Fruit fly (Drosophila melanogaster) whole organism, embryonic: ENCODE results near the gene CG15814.

Source experiments
- Antp ChIP-seq: fragments of 200-800 bp; sonication (Bioruptor generic); optimal IDR thresholded peaks from 3 replicates; lab custom pipeline; 2016; ENCODE audit warnings: missing biosample characterization, missing genetic modification characterization
- Blimp-1 ChIP-seq: fragments of 200-800 bp; sonication (Bioruptor generic); optimal IDR thresholded peaks from 3 replicates; lab custom pipeline; 2018; ENCODE audit warnings: missing biosample characterization, missing genetic modification characterization, mild to moderate bottlenecking, moderate library complexity, missing genetic modification reagents
- CG10209 ChIP-seq: fragments of 200-800 bp; sonication (Bioruptor generic); optimal IDR thresholded peaks from 3 replicates; lab custom pipeline; 2017; ENCODE audit warnings: missing biosample characterization, mild to moderate bottlenecking, missing genetic modification characterization, missing genetic modification reagents
- CG10565 ChIP-seq: fragments of 200-800 bp; sonication (Bioruptor generic); optimal IDR thresholded peaks from 3 replicates; lab custom pipeline; 2016; ENCODE audit warnings: missing biosample characterization, mild to moderate bottlenecking, missing genetic modification characterization
- CG11560 ChIP-seq: fragments of 200-800 bp; sonication (Bioruptor generic); IDR thresholded peaks from 3 replicates; pipeline ENCODE4 v1.3.6; 2022; ENCODE audit warnings: missing biosample characterization, missing genetic modification characterization
- CG11695 ChIP-seq: fragments of 200-800 bp; sonication (Bioruptor generic); IDR thresholded peaks from 3 replicates; pipeline ENCODE4 v1.3.6; 2022; ENCODE audit warnings: missing biosample characterization, missing genetic modification characterization
- CG11696 ChIP-seq: fragments of 200-800 bp; sonication (Bioruptor generic); IDR thresholded peaks from 2 replicates; pipeline ENCODE4 v1.3.6; 2022; ENCODE audit warnings: missing biosample characterization, missing genetic modification characterization
- CG1233 ChIP-seq: fragments of 200-800 bp; sonication (Bioruptor generic); optimal IDR thresholded peaks from 4 replicates; lab custom pipeline; 2018; ENCODE audit warnings: missing biosample characterization, mild to moderate bottlenecking, missing genetic modification characterization
- CG14667 ChIP-seq: fragments of 200-800 bp; sonication (Bioruptor generic); IDR thresholded peaks from 2 replicates; pipeline ENCODE4 v1.3.6; 2022; ENCODE audit warnings: missing biosample characterization, missing genetic modification characterization
- CG14710 ChIP-seq: fragments of 200-800 bp; sonication (Bioruptor generic); optimal IDR thresholded peaks from 3 replicates; lab custom pipeline; 2019; ENCODE audit warnings: missing biosample characterization, mild to moderate bottlenecking, missing genetic modification characterization, moderate library complexity
- CG17802 ChIP-seq: fragments of 200-800 bp; sonication (Bioruptor generic); optimal IDR thresholded peaks from 2 replicates; lab custom pipeline; 2018; ENCODE audit warnings: missing biosample characterization, mild to moderate bottlenecking, missing genetic modification characterization, moderate library complexity
- CG17829 ChIP-seq: fragments of 200-800 bp; optimal IDR thresholded peaks from 2 replicates; lab custom pipeline; 2019; ENCODE audit warnings: missing biosample characterization, mild to moderate bottlenecking, missing genetic modification characterization, moderate library complexity
- CG18764 ChIP-seq: fragments of 200-800 bp; sonication (Bioruptor generic); optimal IDR thresholded peaks from 3 replicates; lab custom pipeline; 2016; ENCODE audit warnings: missing biosample characterization, missing genetic modification characterization
- CG2202 ChIP-seq: fragments of 200-800 bp; sonication (Bioruptor generic); optimal IDR thresholded peaks from 2 replicates; lab custom pipeline; 2018; ENCODE audit warnings: missing biosample characterization, mild to moderate bottlenecking, missing genetic modification characterization
- CG32532 ChIP-seq: fragments of 200-800 bp; sonication (Bioruptor generic); IDR thresholded peaks from 2 replicates; pipeline ENCODE4 v1.3.6; 2022; ENCODE audit warnings: missing biosample characterization, missing genetic modification characterization
- CG3281 ChIP-seq: fragments of 200-800 bp; sonication (Bioruptor generic); optimal IDR thresholded peaks from 3 replicates; lab custom pipeline; 2017; ENCODE audit warnings: missing biosample characterization, mild to moderate bottlenecking, missing genetic modification characterization
- CG33557 ChIP-seq: fragments of 200-800 bp; sonication (Bioruptor generic); optimal IDR thresholded peaks from 2 replicates; lab custom pipeline; 2019; ENCODE audit warnings: missing biosample characterization, mild to moderate bottlenecking, missing genetic modification characterization, moderate library complexity
- CG4328 ChIP-seq: fragments of 200-800 bp; sonication (Bioruptor generic); optimal IDR thresholded peaks from 3 replicates; lab custom pipeline; 2017; ENCODE audit warnings: missing biosample characterization, missing genetic modification reagents, missing genetic modification characterization
- CG4730 ChIP-seq: fragments of 200-800 bp; sonication (Bioruptor generic); IDR thresholded peaks from 2 replicates; pipeline ENCODE4 v1.3.6; 2022; ENCODE audit warnings: missing biosample characterization, missing genetic modification characterization
- CG8290 ChIP-seq, 3 experiments: fragments of 200-800 bp; sonication (Bioruptor generic); optimal IDR thresholded peaks; 2 replicates each; lab custom pipeline; 2016 to 2019; ENCODE audit warnings: missing biosample characterization in 3 of 3, missing genetic modification characterization in 3 of 3, mild to moderate bottlenecking in 2 of 3, moderate library complexity in 1 of 3
- D19A ChIP-seq: fragments of 200-800 bp; optimal IDR thresholded peaks from 3 replicates; lab custom pipeline; 2019; ENCODE audit warnings: missing biosample characterization, mild to moderate bottlenecking, missing genetic modification characterization, moderate library complexity
- Elba2 ChIP-seq: fragments of 200-800 bp; sonication (Bioruptor generic); optimal IDR thresholded peaks from 3 replicates; lab custom pipeline; 2016; ENCODE audit warnings: missing biosample characterization, missing genetic modification characterization
- HHEX ChIP-seq: fragments of 200-800 bp; sonication (Bioruptor generic); optimal IDR thresholded peaks from 3 replicates; lab custom pipeline; 2017; ENCODE audit warnings: missing biosample characterization, mild to moderate bottlenecking, missing genetic modification characterization, missing genetic modification reagents
- HmgD ChIP-seq: fragments of 200-800 bp; sonication (Bioruptor generic); optimal IDR thresholded peaks from 3 replicates; lab custom pipeline; 2016; ENCODE audit warnings: missing biosample characterization, missing genetic modification characterization
- Max ChIP-seq: fragments of 200-800 bp; sonication (Bioruptor generic); optimal IDR thresholded peaks from 2 replicates; lab custom pipeline; 2016; ENCODE audit warnings: missing biosample characterization, mild to moderate bottlenecking, missing genetic modification characterization
- Ptx1 ChIP-seq: fragments of 200-800 bp; sonication (Bioruptor generic); IDR thresholded peaks from 2 replicates; pipeline ENCODE4 v1.3.6; 2022; ENCODE audit warnings: missing biosample characterization, missing genetic modification characterization
- Scr ChIP-seq: fragments of 200-800 bp; sonication (Bioruptor generic); IDR thresholded peaks from 2 replicates; pipeline ENCODE4 v1.3.6; 2022; ENCODE audit warnings: missing biosample characterization, missing genetic modification characterization; ENCODE audit not compliant: partially characterized antibody
- Stat92E ChIP-seq, 3 experiments: fragments of >200 bp in 2 of 3; fragments of 200-800 bp in 1 of 3; sonication (Bioruptor generic) in 1 of 3; optimal IDR thresholded peaks; 2 replicates each; lab custom pipeline; 2017 to 2019; ENCODE audit warnings: missing biosample characterization in 3 of 3, missing genetic modification characterization in 3 of 3, mild to moderate bottlenecking in 1 of 3, moderate library complexity in 1 of 3
- TFAM ChIP-seq: fragments of 200-800 bp; sonication (Bioruptor generic); optimal IDR thresholded peaks from 2 replicates; lab custom pipeline; 2017; ENCODE audit warnings: missing biosample characterization, missing genetic modification characterization, inconsistent platforms
- YL-1 ChIP-seq: fragments of 200-800 bp; sonication (Bioruptor generic); optimal IDR thresholded peaks from 3 replicates; lab custom pipeline; 2017; ENCODE audit warnings: missing biosample characterization, mild to moderate bottlenecking, missing genetic modification characterization
- al ChIP-seq: fragments of 200-800 bp; sonication (Bioruptor generic); IDR thresholded peaks from 2 replicates; pipeline ENCODE4 v1.3.6; 2022; ENCODE audit warnings: missing biosample characterization, missing genetic modification characterization
- amos ChIP-seq: fragments of 200-800 bp; sonication (Bioruptor generic); IDR thresholded peaks from 2 replicates; pipeline ENCODE4 v1.3.6; 2022; ENCODE audit warnings: missing biosample characterization, missing genetic modification characterization; ENCODE audit not compliant: partially characterized antibody
- bigmax ChIP-seq: fragments of 200-800 bp; sonication (Bioruptor generic); optimal IDR thresholded peaks from 2 replicates; lab custom pipeline; 2018; ENCODE audit warnings: missing biosample characterization, mild to moderate bottlenecking, missing genetic modification characterization
- btn ChIP-seq: fragments of 200-800 bp; sonication (Bioruptor generic); optimal IDR thresholded peaks from 2 replicates; lab custom pipeline; 2016; ENCODE audit warnings: missing biosample characterization, missing genetic modification characterization
- chif ChIP-seq, 2 experiments: fragments of 200-800 bp; sonication (Bioruptor generic); optimal IDR thresholded peaks; 3 replicates each; lab custom pipeline; 2016; ENCODE audit warnings: missing biosample characterization in 2 of 2, missing genetic modification characterization in 2 of 2
- ems ChIP-seq: fragments of 200-800 bp; sonication (Bioruptor generic); optimal IDR thresholded peaks from 3 replicates; lab custom pipeline; 2016; ENCODE audit warnings: missing biosample characterization, missing genetic modification characterization
- exex ChIP-seq: fragments of 200-800 bp; sonication (Bioruptor generic); optimal IDR thresholded peaks from 4 replicates; lab custom pipeline; 2018; ENCODE audit warnings: missing biosample characterization, mild to moderate bottlenecking, missing genetic modification characterization, moderate library complexity
- fu2 ChIP-seq: fragments of 200-800 bp; sonication (Bioruptor generic); optimal IDR thresholded peaks from 2 replicates; lab custom pipeline; 2016; ENCODE audit warnings: missing biosample characterization, missing genetic modification characterization
- gem ChIP-seq: fragments of 200-800 bp; sonication (Bioruptor generic); optimal IDR thresholded peaks from 2 replicates; lab custom pipeline; 2019; ENCODE audit warnings: missing biosample characterization, mild to moderate bottlenecking, missing genetic modification characterization, moderate library complexity
- jumu ChIP-seq: fragments of 200-800 bp; sonication (Bioruptor generic); optimal IDR thresholded peaks from 3 replicates; lab custom pipeline; 2016; ENCODE audit warnings: missing biosample characterization, missing genetic modification characterization
- lilli ChIP-seq: fragments of 200-800 bp; sonication (Bioruptor generic); optimal IDR thresholded peaks from 3 replicates; lab custom pipeline; 2016; ENCODE audit warnings: missing biosample characterization, missing genetic modification characterization
- mam ChIP-seq: fragments of 200-800 bp; sonication (Bioruptor generic); optimal IDR thresholded peaks from 3 replicates; lab custom pipeline; 2016; ENCODE audit warnings: missing biosample characterization, missing genetic modification characterization
- nom ChIP-seq: fragments of 200-800 bp; sonication (Bioruptor generic); optimal IDR thresholded peaks from 2 replicates; lab custom pipeline; 2017; ENCODE audit warnings: missing biosample characterization, missing genetic modification characterization, mild to moderate bottlenecking, moderate library complexity, missing genetic modification reagents
- pho ChIP-seq: fragments of 200-800 bp; sonication (Bioruptor generic); optimal IDR thresholded peaks from 2 replicates; lab custom pipeline; 2016; ENCODE audit warnings: missing biosample characterization, missing genetic modification characterization
- tna ChIP-seq: fragments of 200-800 bp; sonication (Bioruptor generic); IDR thresholded peaks from 2 replicates; pipeline ENCODE4 v1.3.6; 2022; ENCODE audit warnings: missing biosample characterization, missing genetic modification characterization; ENCODE audit not compliant: partially characterized antibody
- vnd ChIP-seq: fragments of 200-800 bp; sonication (Bioruptor generic); IDR thresholded peaks from 3 replicates; pipeline ENCODE4 v1.3.6; 2022; ENCODE audit warnings: missing biosample characterization, missing genetic modification characterization; ENCODE audit not compliant: partially characterized antibody
- zen ChIP-seq: fragments of 200-800 bp; sonication (Bioruptor generic); optimal IDR thresholded peaks from 3 replicates; lab custom pipeline; 2018; ENCODE audit warnings: missing biosample characterization, mild to moderate bottlenecking, missing genetic modification characterization, moderate library complexity
- zen2 ChIP-seq: fragments of 200-800 bp; sonication (Bioruptor generic); IDR thresholded peaks from 3 replicates; pipeline ENCODE4 v1.3.6; 2022; ENCODE audit warnings: missing biosample characterization, missing genetic modification characterization; ENCODE audit not compliant: partially characterized antibody
- zfh2 ChIP-seq: fragments of 200-800 bp; sonication (Bioruptor generic); optimal IDR thresholded peaks from 2 replicates; lab custom pipeline; 2016; ENCODE audit warnings: missing biosample characterization, missing genetic modification characterization

The CG15814 gene

DNA sequence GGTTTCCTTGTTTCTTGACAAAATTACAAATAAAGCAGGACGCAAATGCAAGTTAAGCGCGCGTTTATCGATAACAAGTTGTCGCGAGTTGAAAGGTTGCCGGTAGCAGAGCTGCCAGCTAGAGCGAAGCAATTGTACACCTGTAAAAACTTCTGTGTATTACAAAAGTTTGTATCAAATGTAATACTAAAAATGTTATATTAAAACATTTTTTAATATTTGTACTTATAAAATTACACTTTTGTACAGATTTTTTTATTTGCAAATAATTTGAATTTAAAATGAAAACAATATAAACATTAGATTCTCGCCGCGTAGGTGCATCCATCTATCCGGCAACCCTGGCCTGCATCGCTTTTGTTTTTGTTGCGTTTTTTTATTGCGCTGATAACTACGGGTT, 5.5 kb downstream of the CG15814 start, which contains the start of the genes CG8142 and Ucp4A (continued):
- TF ChIP-seq CG17829 (peak; percentile 94), lilli (GFP tag; lab: Kevin White, UChicago) (peak; percentile 87), CG33557 (peak; percentile 80), CG11560 (tag; lab: Robert Waterston, UW) (peak; percentile 85), amos (GFP tag; lab: Robert Waterston, UW) (peak; percentile 17; the same call in 1 of the 2 replicates), TFAM (peak; percentile 50), exex (tag; lab: Kevin White, UChicago) (peak; percentile 64), CG14667 (GFP tag; lab: Robert Waterston, UW) (peak; percentile 96), ems (peak; percentile 70), zen2 (GFP tag; lab: Robert Waterston, UW) (no peak), bigmax (GFP tag; lab: Kevin White, UChicago) (no peak), CG4730 (GFP tag; lab: Robert Waterston, UW) (peak; percentile 96), CG17802 (tag; lab: Kevin White, UChicago) (peak; percentile 61), al (GFP tag; lab: Robert Waterston, UW) (peak; percentile 93), gem (tag; lab: Kevin White, UChicago) (peak; percentile 96), HHEX (GFP tag; lab: Kevin White, UChicago) (peak; percentile 82), CG32532 (GFP tag; lab: Robert Waterston, UW) (peak; percentile 95), CG10565 (GFP tag; lab: Kevin White, UChicago) (peak; percentile 23), CG8290 (GFP tag; optimal IDR thresholded peaks at IDR 0.05; lab: Kevin White, UChicago) (peak; percentile 69), CG8290 (tag; optimal IDR thresholded peaks at IDR 0.05; lab: Kevin White, UChicago) (peak in 1 of 2 experiments; percentile 5), vnd (GFP tag; lab: Robert Waterston, UW) (no peak), CG14710 (tag; lab: Kevin White, UChicago) (peak; percentile 94), tna (no peak), Scr (GFP tag; lab: Robert Waterston, UW) (peak; percentile 40), zfh2 (GFP tag; lab: Kevin White, UChicago) (peak; percentile 62), Antp (GFP tag; lab: Kevin White, UChicago) (peak; percentile 51), btn (GFP tag; lab: Kevin White, UChicago) (no peak), YL-1 (GFP tag; lab: Kevin White, UChicago) (peak; percentile 41), pho (GFP tag; lab: Kevin White, UChicago) (peak; percentile 40), zen (peak; percentile 91), Ptx1 (peak; percentile 98), mam (GFP tag; lab: Kevin White, UChicago) (peak; percentile 71), Blimp-1 (GFP tag; lab: Kevin White, UChicago) (peak; percentile 89), CG11696 (peak; percentile 72), CG11695 (GFP tag; lab: Robert Waterston, UW) (peak; percentile 94), HmgD (no peak), CG2202 (peak; percentile 60), jumu (GFP tag; lab: Kevin White, UChicago) (peak; percentile 27), fu2 (GFP tag; lab: Kevin White, UChicago) (peak; percentile 27), CG10209 (GFP tag; lab: Kevin White, UChicago) (peak; percentile 93), chif (GFP tag; optimal IDR thresholded peaks at IDR 0.05; lab: Kevin White, UChicago) (peak in 1 of 2 experiments; percentile 69), Elba2 (GFP tag; lab: Kevin White, UChicago) (peak; percentile 48), Stat92E (GFP tag; optimal IDR thresholded peaks at IDR 0.05; lab: Kevin White, UChicago) (no peak), nom (GFP tag; lab: Kevin White, UChicago) (peak; percentile 83), CG1233 (GFP tag; lab: Kevin White, UChicago) (peak; percentile 89), CG3281 (peak; percentile 90), Max (GFP tag; lab: Kevin White, UChicago) (peak; percentile 89), CG4328 (peak; percentile 85), CG18764 (GFP tag; lab: Kevin White, UChicago) (peak; percentile 85), D19A (tag; lab: Kevin White, UChicago) (peak; percentile 85)
